Worm (Caenorhabditis elegans): ENCODE results near the gene F36A4.2.

ce11 chrIV:4243830-4244406 lies 27.1 kb upstream of the F36A4.2 start:
- no peak for TF ChIP-seq snpc-4 (GFP tag; optimal IDR thresholded peaks at IDR 0.05)
- no peak for TF ChIP-seq snpc-4 (tag; optimal IDR thresholded peaks at IDR 0.05)
- TF ChIP-seq bed-1 (GFP tag; IDR thresholded peaks at IDR 0.05), result no peak
- no peak for TF ChIP-seq hlh-12 (tag; optimal IDR thresholded peaks at IDR 0.05)
- TF ChIP-seq unc-62 (GFP tag; optimal IDR thresholded peaks at IDR 0.05), result no peak
- no peak for TF ChIP-seq snpc-1.1 (tag; optimal IDR thresholded peaks at IDR 0.05; ENCODE audit: insufficient read depth)
- TF ChIP-seq K12H6.12 (tag; optimal IDR thresholded peaks at IDR 0.05), result no peak
